Fruit fly (Drosophila melanogaster) Kc167 (cell line): ENCODE results near the gene alpha-Est2.

Experiments used
- Myc ChIP-seq: fragments of >200 bp; optimal IDR thresholded peaks from 2 replicates; lab custom pipeline; 2017; ENCODE audit warnings: missing external identifiers
- Sin3A ChIP-seq: fragments of >200 bp; optimal IDR thresholded peaks from 2 replicates; lab custom pipeline; 2018; ENCODE audit warnings: missing external identifiers
- h ChIP-seq: fragments of >200 bp; optimal IDR thresholded peaks from 3 replicates; lab custom pipeline; 2018; ENCODE audit warnings: missing external identifiers
- insv ChIP-seq: fragments of >200 bp; optimal IDR thresholded peaks from 3 replicates; lab custom pipeline; 2018; ENCODE audit warnings: missing external identifiers
- psq ChIP-seq: fragments of >200 bp; optimal IDR thresholded peaks from 2 replicates; lab custom pipeline; 2017; ENCODE audit warnings: missing external identifiers
- ttk ChIP-seq: sonication (Bioruptor generic); optimal IDR thresholded peaks from 2 replicates; lab custom pipeline; 2017; ENCODE audit warnings: missing external identifiers

The alpha-Est2 gene

DNA sequence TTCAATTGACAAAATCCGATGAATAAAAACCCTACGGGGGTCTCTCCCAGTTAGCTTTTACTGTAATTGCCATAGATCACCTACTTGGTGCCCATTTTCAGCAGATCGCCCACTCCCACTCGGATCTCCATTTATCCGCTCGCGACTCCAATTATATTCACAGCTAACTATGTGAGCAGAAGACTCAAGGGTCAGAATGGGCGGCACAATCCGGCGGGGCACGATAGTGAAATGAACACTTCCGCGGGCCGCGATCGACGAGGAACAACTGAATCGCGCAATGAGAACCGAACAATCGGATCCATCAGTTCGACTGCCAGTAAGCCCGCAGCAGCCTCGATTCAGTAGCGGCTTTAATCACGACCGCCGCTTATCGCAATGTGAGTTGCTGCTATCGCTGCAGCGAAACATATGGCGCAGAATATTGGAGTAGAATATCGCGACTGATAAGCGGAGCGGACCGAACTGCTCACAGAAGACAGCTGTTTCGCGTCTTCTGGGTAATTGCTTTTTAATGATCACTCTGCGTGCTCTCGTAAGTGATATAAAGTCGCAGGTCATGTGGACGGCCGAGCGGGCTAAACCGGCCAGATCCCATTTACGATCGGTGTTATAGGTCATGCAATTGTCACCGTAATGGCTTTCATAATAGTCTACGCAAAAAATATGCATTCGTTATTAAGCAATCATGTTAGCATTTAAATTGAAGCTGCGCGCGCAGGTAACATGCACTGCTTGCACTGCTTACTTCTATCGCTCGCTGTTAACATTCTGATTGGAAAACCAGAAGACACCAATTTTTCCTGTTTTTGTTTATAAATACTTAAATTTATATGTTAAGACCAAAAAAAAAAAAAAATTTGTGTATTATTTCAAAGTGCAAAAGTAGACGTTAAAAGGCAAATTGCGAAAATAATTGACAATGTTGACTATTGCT, 7.5 kb downstream of the alpha-Est2 start, which contains the start of gene alpha-Est1:
alpha-Est1 (minus strand) TSS at position 317 of the 937 bp plus-strand sequence.
- TF ChIP-seq h (lab: Kevin White, UChicago): no peak
- no peak for TF ChIP-seq Myc
- TF ChIP-seq Sin3A (lab: Kevin White, UChicago): no peak
- TF ChIP-seq ttk (lab: Kevin White, UChicago): no peak
- no peak for TF ChIP-seq insv
- no peak for TF ChIP-seq psq

DNA sequence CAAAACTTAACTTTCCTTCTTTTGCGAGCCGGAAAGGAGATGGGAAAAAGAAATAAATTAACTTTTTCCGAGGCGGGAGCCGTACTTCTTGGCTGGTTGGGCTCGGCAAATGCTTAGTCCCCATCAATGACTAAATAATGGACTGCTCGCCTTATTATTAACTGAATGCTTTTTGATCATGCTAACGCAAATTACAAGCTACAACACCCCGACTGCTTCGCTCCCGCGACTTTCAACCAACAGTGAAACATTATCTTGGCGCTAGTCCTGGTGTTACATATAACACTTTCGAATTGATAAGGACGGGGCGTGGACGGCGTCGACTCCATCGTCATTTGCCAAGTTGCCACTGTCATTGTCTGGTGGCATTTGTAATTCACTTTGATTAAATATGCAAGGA, 10.1 kb downstream of the alpha-Est2 start, which contains the start of gene CG45545:
CG45545 (plus strand) TSS at position 301 of the 400 bp plus-strand sequence.
- TF ChIP-seq h (lab: Kevin White, UChicago) (no peak), Myc (no peak), insv (no peak), psq (no peak), ttk (lab: Kevin White, UChicago) (no peak), Sin3A (lab: Kevin White, UChicago) (no peak)

DNA sequence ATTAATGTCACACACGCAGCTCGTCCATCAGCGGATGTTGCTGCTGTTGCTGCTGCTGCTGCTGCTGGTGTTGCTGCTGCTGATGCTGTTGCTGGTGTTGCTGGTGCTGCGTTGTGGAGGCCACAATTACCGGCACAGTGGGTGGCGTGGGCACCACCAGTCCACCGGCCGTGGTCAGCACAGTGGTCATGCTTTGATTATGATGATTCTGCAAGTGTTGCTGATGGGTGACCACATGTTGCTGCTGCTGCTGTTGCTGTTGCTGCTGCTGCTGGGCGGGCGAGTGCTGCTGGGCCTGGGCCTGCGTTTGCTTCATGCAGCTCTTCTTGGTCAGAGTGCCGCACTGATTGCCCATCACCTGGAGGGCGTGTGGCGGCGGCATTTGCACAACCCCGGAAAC, 30.6 kb downstream of the alpha-Est2 start:
- TF ChIP-seq insv (no peak), Myc (no peak), psq (no peak), Sin3A (lab: Kevin White, UChicago) (no peak), ttk (lab: Kevin White, UChicago) (no peak), h (lab: Kevin White, UChicago) (no peak)

DNA sequence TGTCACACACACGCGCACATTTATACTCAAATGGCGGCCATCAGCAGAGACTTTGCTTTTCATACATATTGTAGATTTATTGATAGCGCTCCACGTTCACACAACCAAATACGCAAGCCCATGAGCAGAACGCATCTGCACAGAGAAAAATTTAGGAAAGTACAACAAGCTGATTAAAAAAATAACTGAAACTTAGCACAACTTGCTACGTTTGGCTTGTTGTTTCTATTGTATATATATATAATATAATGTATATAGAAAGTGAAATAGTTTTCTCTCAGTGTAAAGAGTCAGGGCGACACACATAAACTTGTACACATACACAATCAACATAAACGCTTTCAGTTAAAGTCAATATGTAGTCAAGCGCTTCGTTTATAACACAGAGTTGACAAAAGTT, 49.6 kb downstream of the alpha-Est2 start:
- no peak for TF ChIP-seq ttk (lab: Kevin White, UChicago)
- no peak for TF ChIP-seq h (lab: Kevin White, UChicago)
- no peak for TF ChIP-seq Myc
- no peak for TF ChIP-seq psq
- no peak for TF ChIP-seq Sin3A (lab: Kevin White, UChicago)
- no peak for TF ChIP-seq insv
